Worm (Caenorhabditis elegans) whole organism, midembryonic: ENCODE data around the gene clec-71.

Source experiments
- T22C8.4 ChIP-seq: fragments of 200-800 bp; sonication (Bioruptor generic); IDR thresholded peaks from 2 replicates; pipeline ENCODE4 v1.3.6; 2022; ENCODE audit warnings: missing genetic modification characterization, missing compliant biosample characterization
- cog-1 ChIP-seq: sonication (generic microtip); optimal IDR thresholded peaks from 2 replicates; lab custom pipeline; 2016; ENCODE audit warnings: missing genetic modification characterization, missing compliant biosample characterization
- flt-1 ChIP-seq: fragments of 200-800 bp; sonication (Bioruptor generic); IDR thresholded peaks from 2 replicates; pipeline ENCODE4 v1.3.6; 2022; ENCODE audit warnings: missing genetic modification characterization, missing compliant biosample characterization
- klf-2 ChIP-seq: fragments of 200-800 bp; sonication (Bioruptor generic); conservative IDR thresholded peaks from 2 replicates; pipeline ENCODE4 v1.3.6; 2022; ENCODE audit warnings: missing genetic modification reagents, missing genetic modification characterization, missing compliant biosample characterization
- med-1 ChIP-seq: sonication (generic microtip); optimal IDR thresholded peaks from 2 replicates; lab custom pipeline; 2017; ENCODE audit warnings: missing genetic modification characterization, mild to moderate bottlenecking, missing compliant biosample characterization, antibody characterized with exemption, missing genetic modification reagents; ENCODE audit not compliant: insufficient read depth
- ref-1 ChIP-seq: fragments of 200-800 bp; sonication (Bioruptor generic); conservative IDR thresholded peaks from 2 replicates; pipeline ENCODE4 v1.3.6; 2022; ENCODE audit warnings: missing genetic modification reagents, missing genetic modification characterization, missing compliant biosample characterization
- tab-1 ChIP-seq: fragments of 200-800 bp; sonication (Bioruptor generic); IDR thresholded peaks from 2 replicates; pipeline ENCODE4 v1.3.6; 2022; ENCODE audit warnings: missing genetic modification characterization, missing compliant biosample characterization
- ztf-23 ChIP-seq: fragments of 200-800 bp; sonication (Bioruptor generic); IDR thresholded peaks from 2 replicates; pipeline ENCODE4 v1.3.6; 2022; ENCODE audit warnings: missing genetic modification reagents, missing genetic modification characterization, missing compliant biosample characterization
- ztf-29 ChIP-seq: fragments of 200-800 bp; sonication (Bioruptor generic); IDR thresholded peaks from 2 replicates; pipeline ENCODE4 v1.3.6; 2022; ENCODE audit warnings: missing genetic modification reagents, missing genetic modification characterization, missing compliant biosample characterization

Gene clec-71

DNA sequence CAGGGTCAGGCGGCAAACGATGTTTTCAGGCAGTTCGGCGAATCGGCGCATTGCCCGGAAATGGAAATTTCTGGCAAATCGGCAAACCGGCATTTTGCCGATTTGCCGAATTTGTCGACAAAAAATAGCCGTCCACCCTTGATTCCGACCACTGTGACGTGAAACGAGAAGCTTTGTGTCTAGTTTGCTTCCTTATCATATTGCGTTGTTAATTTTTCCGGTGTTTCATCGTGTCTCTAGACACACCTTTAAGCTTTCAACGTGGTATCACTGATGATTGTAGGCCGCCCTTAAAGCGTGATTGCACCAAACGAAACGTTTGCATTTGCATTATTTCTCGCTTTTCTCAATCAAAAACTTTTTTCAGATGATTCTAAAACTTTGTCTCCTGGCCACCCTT, at the start of gene clec-71:
TSS of gene clec-71 (plus strand) at position 362 of the 400 bp plus-strand sequence.
- TF ChIP-seq tab-1 (GFP tag; lab: Robert Waterston, UW) (no peak), T22C8.4 (GFP tag; lab: Robert Waterston, UW) (no peak), med-1 (GFP tag; lab: Kevin White, UChicago) (no peak), klf-2 (GFP tag; lab: Robert Waterston, UW) (no peak)

DNA sequence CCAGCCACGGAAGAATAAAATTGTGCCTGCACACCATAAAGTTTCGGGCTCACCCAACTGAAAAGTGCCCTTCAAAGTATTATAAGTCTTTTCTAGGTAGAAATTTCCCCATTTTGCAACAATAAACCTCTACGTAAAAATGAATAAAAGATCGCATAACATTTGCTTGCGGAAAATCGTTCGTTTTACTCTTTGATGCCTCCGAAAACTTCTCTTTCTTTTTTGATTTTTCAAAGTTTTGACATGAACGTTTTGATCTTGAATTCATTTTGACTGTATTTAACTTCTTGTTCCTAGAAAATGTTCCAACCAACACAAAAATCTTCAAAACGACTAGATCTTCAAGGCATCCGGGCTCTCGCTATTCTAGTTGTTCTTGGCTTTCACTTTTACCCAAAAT, 48.3 kb upstream of the clec-71 start, which contains the start of gene oac-21:
TSS of gene oac-21 (plus strand) at position 301 of the 400 bp plus-strand sequence.
- TF ChIP-seq ref-1 (GFP tag; lab: Robert Waterston, UW) (no peak), ztf-29 (GFP tag; lab: Robert Waterston, UW) (no peak), cog-1 (no peak), tab-1 (GFP tag; lab: Robert Waterston, UW) (no peak)

DNA sequence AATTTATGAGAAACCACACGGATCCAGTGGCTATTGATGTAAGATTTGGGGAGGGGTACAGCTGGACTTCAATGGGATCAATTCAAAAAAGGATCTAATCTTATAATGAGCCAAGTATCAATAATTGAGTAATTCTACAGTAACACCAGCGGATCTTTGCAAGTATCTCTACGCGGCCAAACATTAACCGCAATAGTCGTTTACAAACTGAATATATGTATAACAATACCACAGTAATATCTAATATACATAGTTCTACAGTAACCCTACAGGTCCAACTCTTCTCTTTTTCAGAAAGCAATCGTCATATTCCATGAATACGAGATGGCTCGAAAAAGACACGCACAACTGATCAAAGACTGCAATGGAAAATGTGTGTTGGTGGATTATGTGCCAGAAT, 45.2 kb upstream of the clec-71 start, which contains the start of gene F56D6.9:
TSS of gene F56D6.9 (plus strand) at position 301 of the 400 bp plus-strand sequence.
- TF ChIP-seq ref-1 (GFP tag; lab: Robert Waterston, UW) (no peak), tab-1 (GFP tag; lab: Robert Waterston, UW) (no peak), T22C8.4 (GFP tag; lab: Robert Waterston, UW) (no peak), ztf-23 (GFP tag; lab: Robert Waterston, UW) (no peak)

DNA sequence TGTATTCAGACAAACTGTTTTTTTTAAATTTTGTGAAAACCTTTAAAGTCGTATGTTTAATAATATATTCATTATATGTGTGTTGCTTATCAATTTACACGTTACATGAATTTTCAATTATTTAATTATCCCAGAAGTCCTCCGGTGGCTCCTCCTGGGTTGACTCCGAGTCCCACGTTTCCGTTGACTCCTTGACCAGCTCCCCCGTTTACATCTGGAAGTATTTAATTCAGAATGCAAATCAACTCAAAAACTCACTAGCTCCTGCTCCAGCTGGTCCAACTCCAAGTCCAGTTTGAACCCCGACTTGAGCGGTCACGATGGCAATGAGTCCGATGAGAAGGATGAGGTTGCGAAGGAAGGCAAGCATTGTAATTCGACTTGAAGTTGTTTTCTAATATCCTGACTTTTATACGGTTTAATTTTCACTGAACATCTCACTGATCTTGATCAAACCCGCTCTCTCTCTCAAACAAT, 43.2 kb upstream of the clec-71 start, which contains the start of gene F56D6.8:
TSS of gene F56D6.8 (minus strand) at position 427 of the 477 bp plus-strand sequence.
- no peak for TF ChIP-seq ztf-29 (GFP tag; lab: Robert Waterston, UW)
- no peak for TF ChIP-seq ztf-23 (GFP tag; lab: Robert Waterston, UW)
- no peak for TF ChIP-seq tab-1 (GFP tag; lab: Robert Waterston, UW)
- TF ChIP-seq klf-2 (GFP tag; lab: Robert Waterston, UW) = no peak
- no peak for TF ChIP-seq T22C8.4 (GFP tag; lab: Robert Waterston, UW)
- no peak for TF ChIP-seq ref-1 (GFP tag; lab: Robert Waterston, UW)
- no peak for TF ChIP-seq cog-1
- TF ChIP-seq flt-1 (GFP tag; lab: Robert Waterston, UW) = no peak
- TF ChIP-seq med-1 (GFP tag; lab: Kevin White, UChicago) = no peak

DNA sequence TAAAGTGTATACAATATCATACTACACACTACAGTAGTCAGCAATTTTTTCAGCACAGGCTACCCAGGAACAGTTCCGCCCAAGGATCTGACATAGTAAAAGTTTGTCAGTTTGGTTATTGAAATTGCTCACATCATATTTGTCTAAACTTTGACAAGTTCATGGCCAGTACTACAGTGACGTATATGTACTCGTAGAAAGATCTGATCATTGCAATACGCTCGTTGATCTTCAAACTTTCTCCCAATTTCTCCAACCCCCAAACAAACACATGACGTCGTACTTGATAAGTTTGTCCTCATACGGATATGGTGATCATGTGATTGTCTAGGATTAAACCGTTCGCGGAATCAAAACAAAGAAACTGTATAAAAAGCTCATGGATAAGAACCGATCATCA, 42.5 kb upstream of the clec-71 start, which contains the start of gene dct-8:
TSS of gene dct-8 (plus strand) at position 301 of the 400 bp plus-strand sequence.
- TF ChIP-seq ztf-23 (GFP tag; lab: Robert Waterston, UW) (no peak), klf-2 (GFP tag; lab: Robert Waterston, UW) (no peak), flt-1 (GFP tag; lab: Robert Waterston, UW) (no peak), ztf-29 (GFP tag; lab: Robert Waterston, UW) (no peak), cog-1 (no peak), med-1 (GFP tag; lab: Kevin White, UChicago) (no peak), ref-1 (GFP tag; lab: Robert Waterston, UW) (no peak), tab-1 (GFP tag; lab: Robert Waterston, UW) (no peak), T22C8.4 (GFP tag; lab: Robert Waterston, UW) (no peak)

DNA sequence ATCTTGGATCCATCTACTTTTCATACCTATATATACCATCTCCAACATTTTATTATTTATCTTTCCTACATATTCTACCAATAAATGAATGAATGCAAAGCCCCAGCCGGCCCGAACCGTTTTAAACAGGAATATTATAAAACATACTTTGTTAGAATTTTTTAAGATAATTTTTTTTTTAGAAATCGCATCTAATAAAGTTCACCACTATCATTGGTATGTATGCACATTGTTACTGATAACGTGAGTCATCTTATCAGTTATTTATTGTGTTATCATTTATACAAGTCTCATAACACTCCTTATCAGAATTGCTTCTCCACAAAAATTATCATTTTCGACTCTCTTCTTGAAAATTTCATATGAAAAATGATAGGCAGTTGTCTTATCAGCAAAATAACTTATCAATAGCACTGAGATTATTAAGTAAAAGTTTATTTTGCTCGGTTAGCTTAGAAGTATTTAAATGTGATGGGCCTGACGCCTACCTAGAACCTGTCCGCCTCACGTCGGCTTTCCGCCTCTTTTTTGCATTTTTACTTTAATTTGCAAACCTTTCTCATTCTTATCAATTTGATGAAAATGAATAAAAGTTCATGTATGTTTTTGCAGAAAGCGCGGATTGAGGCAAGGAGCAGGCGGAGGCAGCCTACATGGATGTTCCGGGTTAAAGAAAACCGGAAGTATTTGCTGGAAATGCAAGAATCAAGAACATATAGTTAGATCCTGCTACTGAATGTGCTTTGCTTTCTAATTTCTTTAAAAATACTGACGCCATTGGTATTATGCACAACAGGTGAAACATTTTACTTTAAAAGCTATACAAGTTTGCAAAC, 37.3 kb upstream of the clec-71 start, which contains the start of gene srz-62:
TSS of gene srz-62 (plus strand) at position 786 of the 836 bp plus-strand sequence.
- no peak for TF ChIP-seq klf-2 (GFP tag; lab: Robert Waterston, UW)
- no peak for TF ChIP-seq ztf-23 (GFP tag; lab: Robert Waterston, UW)
- TF ChIP-seq cog-1 = no peak
- TF ChIP-seq flt-1 (GFP tag; lab: Robert Waterston, UW) = no peak
- no peak for TF ChIP-seq T22C8.4 (GFP tag; lab: Robert Waterston, UW)
- no peak for TF ChIP-seq ref-1 (GFP tag; lab: Robert Waterston, UW)
- no peak for TF ChIP-seq tab-1 (GFP tag; lab: Robert Waterston, UW)
- no peak for TF ChIP-seq med-1 (GFP tag; lab: Kevin White, UChicago)
- no peak for TF ChIP-seq ztf-29 (GFP tag; lab: Robert Waterston, UW)

DNA sequence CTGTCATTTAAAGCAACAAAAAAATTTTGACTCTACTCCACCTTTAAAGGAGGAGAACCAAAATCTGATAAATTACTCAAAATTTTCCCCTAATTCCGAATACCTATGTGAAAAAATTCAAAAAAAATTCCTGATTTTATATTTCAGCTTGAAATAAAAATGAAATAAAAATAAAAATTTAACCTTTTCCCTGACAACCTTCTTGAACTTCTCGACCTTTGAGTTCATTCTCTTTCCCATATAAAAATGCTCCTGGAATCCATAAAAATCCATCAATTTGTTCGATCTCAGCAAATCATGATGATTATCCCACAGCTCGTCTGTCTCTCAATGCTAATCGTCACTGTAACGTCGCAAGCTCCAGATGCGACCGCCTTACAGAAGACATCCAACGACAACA, 34.3 kb upstream of the clec-71 start, which contains the start of gene F56D6.6:
TSS of gene F56D6.6 (plus strand) at position 301 of the 400 bp plus-strand sequence.
- no peak for TF ChIP-seq ztf-23 (GFP tag; lab: Robert Waterston, UW)
- no peak for TF ChIP-seq T22C8.4 (GFP tag; lab: Robert Waterston, UW)
- no peak for TF ChIP-seq klf-2 (GFP tag; lab: Robert Waterston, UW)
- no peak for TF ChIP-seq ref-1 (GFP tag; lab: Robert Waterston, UW)
- no peak for TF ChIP-seq med-1 (GFP tag; lab: Kevin White, UChicago)
- TF ChIP-seq tab-1 (GFP tag; lab: Robert Waterston, UW) = no peak
- TF ChIP-seq ztf-29 (GFP tag; lab: Robert Waterston, UW) = no peak
- no peak for TF ChIP-seq cog-1

DNA sequence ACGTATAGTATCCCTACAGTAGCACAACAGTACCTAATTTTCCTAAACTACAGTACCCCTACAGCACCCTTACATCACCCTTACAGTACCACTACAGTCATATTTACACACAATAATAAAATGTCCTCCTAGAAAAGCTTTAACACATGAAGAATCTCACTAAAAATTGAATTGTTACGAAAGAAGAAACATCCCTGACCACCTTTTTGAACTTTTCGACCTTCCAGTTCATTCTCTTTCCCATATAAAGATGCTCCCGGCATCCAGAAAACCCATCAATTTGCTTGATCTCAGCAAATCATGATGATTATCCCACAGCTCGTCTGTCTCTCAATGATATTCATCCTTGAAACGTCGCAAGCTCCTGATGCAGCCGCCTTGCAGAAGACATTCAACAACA, 32.6 kb upstream of the clec-71 start, which contains the start of gene F56D6.21:
TSS of gene F56D6.21 (plus strand) at position 301 of the 400 bp plus-strand sequence.
- TF ChIP-seq ref-1 (GFP tag; lab: Robert Waterston, UW) (no peak), med-1 (GFP tag; lab: Kevin White, UChicago) (no peak), klf-2 (GFP tag; lab: Robert Waterston, UW) (no peak), flt-1 (GFP tag; lab: Robert Waterston, UW) (no peak), ztf-23 (GFP tag; lab: Robert Waterston, UW) (no peak), tab-1 (GFP tag; lab: Robert Waterston, UW) (no peak), ztf-29 (GFP tag; lab: Robert Waterston, UW) (no peak), cog-1 (no peak), T22C8.4 (GFP tag; lab: Robert Waterston, UW) (no peak)

DNA sequence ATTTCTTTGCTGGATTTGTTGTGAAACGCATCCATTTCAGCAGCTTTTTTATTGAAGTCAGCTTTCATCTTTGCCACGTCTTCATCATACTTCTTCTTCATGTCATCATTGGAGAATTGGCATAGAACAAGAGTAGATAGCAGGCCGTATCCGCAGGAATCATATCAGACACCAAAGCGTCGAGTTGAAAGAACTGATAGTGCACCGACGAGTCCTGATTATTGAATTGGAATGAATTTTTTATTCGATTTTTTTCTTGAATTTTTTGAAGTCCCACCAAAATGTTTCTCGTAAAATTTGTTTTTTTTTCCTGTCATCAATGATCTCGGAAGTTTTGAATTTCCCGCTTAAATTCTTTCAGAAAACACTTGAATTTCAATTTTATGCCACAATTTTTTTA, 30.9 kb upstream of the clec-71 start, which contains the start of gene F56D6.11:
TSS of gene F56D6.11 (minus strand) at position 101 of the 400 bp plus-strand sequence.
- no peak for TF ChIP-seq ref-1 (GFP tag; lab: Robert Waterston, UW)
